Fruit fly (Drosophila melanogaster) S2 (cell line): ENCODE results near the gene Sur.

Experiments
- CG8478 ChIP-seq: fragments of >200 bp; optimal IDR thresholded peaks from 2 replicates; lab custom pipeline; 2018
- CTCF ChIP-seq, 2 experiments: fragments of >200 bp; optimal IDR thresholded peaks; 2 replicates each; lab custom pipeline; 2018

Gene Sur

DNA sequence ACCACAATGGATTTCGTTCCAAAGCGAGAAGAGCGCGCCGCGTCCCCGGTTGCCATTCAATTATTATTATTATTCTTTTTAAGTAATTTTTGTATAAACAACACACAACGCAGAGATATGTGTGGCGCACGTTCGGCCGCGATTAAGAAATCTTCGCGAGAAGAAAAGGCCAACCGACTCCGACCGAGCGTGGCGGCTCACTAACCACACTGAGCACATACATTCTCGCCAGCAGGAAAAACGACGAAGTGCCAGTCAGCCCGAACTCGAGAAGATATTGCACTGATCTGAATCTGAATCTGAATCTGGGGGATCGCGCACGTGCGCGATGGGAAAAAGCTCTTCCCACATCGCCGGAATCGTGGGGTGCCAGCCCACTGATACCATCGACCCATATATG, at the start of gene Sur:
Gene Sur, minus strand, starts transcription at position 207 of the 400 bp plus-strand sequence.
- TF ChIP-seq CTCF (optimal IDR thresholded peaks at IDR 0.05; lab: Kevin White, UChicago), result no peak
- no peak for TF ChIP-seq CG8478 (lab: Kevin White, UChicago)

DNA sequence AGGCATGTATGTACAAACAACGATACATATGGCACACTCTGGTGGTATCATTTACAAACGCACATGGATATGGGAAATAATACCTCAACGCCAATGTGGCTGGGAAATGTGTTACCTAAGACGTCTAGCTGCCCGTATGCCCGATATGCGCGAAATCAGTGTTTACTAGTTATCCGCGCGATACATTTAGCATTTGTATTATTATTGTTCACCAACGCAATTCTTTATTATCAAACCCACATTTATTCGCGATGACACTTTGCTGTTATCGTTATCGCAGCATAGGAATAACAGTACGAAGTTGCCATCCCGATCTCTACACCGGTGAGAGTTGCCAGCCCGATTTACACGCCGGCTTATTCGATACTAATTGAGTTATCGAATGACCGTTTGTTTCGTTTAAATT, 47.9 kb upstream of the Sur start, which contains the start of gene chico:
Gene chico, minus strand, starts transcription at position 294 of the 406 bp plus-strand sequence.
- TF ChIP-seq CTCF (optimal IDR thresholded peaks at IDR 0.05; lab: Kevin White, UChicago) (peak; percentile 45 to 46), CG8478 (lab: Kevin White, UChicago) (no peak)

DNA sequence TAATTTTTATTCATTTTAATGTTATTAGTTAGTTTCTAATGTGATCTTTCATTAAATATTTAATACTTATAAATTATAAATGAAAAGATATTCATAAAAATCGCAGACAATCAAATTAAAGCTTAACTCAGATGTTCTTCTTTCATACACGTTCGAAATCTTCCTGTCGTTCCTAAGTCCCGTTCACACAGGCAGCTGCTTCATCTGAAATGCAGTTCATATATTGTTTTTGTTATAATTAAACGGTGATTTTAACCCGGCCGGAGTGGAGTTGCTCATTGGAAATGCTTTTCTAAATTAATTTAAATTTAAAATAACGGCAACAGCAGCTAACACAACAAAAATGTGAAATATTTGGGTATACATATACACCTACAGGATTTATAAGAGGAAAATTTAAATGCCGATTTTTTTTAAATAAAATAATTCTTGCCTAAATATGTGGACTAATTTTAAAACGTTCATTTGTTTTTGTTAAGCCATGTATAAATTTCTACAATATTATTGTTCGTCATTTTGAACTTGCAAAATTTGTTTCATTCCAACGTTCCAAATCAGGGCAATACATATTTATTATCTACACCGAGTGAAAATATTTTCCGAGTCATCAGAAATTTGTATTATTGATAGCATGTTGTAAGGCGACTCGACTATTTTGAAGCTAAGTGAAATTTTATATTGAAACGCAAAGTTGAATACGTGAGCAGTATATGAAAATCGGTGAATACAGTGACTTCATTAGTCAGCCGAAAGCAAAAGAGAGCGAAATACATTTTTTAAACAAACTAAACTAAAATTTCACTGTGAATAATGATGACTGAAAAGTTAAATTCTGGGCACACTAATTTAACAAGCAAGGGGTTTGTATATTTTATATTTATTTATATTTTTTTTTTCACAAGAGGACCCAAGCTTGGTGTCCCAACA, 40.1 kb upstream of the Sur start, which contains the start of gene me31B:
Gene me31B, plus strand, starts transcription at position 616 of the 927 bp plus-strand sequence.
- TF ChIP-seq CG8478 (lab: Kevin White, UChicago) (no peak), CTCF (optimal IDR thresholded peaks at IDR 0.05; lab: Kevin White, UChicago) (no peak)

DNA sequence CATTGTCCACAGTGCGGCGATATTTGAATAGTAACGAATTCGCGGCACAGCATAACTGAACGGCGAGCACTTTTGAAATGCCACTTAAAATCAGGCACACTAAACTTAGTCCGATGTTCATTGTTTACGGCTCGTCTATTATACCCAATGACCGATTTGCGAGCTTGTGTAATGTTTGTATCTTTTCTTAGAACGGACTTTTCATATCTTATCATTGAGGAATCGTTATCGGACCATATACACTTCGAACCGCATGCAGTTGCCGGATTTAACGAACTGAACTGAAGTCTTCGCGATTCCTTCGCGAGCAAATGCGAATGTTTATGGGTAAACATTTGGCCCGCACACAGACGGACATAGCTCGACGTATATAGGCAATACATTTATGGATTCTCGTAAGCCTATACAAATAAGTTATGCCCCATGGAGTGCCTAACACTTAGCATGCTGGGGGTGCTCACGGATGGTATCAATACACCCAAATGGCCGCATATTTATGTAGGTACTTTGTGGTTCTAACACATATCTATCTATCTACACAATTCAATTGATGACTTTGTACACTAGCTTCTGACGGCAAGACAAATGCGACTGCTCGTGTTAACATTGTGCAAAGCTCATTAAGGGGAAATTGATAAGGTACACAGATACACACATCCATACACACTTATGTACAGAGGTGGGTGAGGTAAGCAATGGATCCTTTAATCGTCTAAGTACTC, 39.0 kb upstream of the Sur start, which contains the start of gene mthl15:
Gene mthl15, minus strand, starts transcription at position 593 of the 722 bp plus-strand sequence.
- TF ChIP-seq CTCF (optimal IDR thresholded peaks at IDR 0.05; lab: Kevin White, UChicago) (no peak), CG8478 (lab: Kevin White, UChicago) (no peak)

DNA sequence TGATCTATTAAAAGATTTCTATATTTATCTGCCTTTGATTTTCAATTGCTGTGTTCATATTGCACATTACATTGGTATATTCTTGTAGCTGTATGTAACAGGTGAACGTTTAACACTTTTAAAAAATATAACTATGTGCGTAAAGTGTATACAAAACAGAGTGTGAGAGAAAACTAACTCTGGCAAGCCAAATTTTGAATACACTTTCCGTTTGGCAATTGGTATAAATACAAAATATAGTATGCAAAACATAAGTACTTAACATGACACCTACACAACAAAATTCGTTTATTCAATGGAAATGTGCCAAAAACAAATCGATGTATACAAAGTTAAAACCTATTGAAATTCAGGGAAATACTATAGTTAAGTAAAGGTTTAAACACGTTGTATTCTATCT, 33.9 kb upstream of the Sur start:
- TF ChIP-seq CTCF (optimal IDR thresholded peaks at IDR 0.05; lab: Kevin White, UChicago) (no peak), CG8478 (lab: Kevin White, UChicago) (no peak)

DNA sequence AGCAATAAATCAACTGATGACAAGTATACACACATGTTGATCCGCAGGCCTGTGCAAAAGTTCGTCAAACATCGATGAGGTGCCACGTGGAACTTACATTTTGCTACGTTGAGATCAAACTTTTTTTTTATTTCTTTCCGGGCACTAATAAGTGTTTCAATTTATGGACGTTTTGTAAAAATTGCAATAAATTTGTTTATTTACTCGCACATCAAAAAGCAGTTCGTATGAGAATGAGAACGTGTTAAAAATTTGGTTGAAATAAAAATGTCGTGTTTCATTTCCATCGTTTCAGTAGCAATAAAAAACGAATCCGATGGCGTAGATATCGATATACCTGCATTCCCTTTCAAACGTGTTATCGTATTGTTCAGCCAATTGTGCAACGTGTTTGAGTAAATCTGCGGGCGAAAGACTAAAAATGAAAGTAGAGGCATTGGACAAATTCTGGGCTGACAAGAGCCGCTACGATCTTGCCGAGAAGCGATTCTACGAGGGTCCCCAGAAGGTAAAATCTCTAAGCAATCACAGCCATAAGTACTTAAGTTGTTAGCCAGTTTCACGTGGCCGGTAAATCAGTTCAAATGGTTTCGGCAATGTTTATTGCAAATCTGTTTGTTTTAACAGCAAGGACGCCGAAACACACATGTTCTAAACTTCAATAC, 33.4 kb upstream of the Sur start, which contains the start of gene eEF1delta:
Gene eEF1delta, plus strand, starts transcription at position 356 of the 665 bp plus-strand sequence.
- TF ChIP-seq CTCF (optimal IDR thresholded peaks at IDR 0.05; lab: Kevin White, UChicago) (no peak), CG8478 (lab: Kevin White, UChicago) (no peak)

DNA sequence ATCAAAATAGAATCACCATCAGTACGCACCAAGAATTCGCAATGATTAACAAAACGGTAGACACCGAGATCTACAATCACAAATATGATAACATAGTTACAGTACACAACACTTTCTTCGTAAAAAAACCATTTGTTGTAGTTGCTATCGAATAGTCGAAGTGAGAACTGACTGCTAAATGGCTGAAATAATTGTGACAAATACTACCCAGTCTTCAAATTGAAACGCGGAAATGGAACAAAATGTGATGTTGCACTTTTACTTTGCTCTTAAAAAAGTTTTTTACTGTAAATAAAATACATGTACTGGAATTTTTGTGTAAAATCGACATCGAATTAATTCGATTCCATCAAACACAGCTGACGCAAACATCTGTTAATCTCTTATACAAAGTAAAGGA, 32.6 kb upstream of the Sur start, which contains the start of gene ova:
Gene ova, minus strand, starts transcription at position 183 of the 400 bp plus-strand sequence.
- TF ChIP-seq CTCF (optimal IDR thresholded peaks at IDR 0.05; lab: Kevin White, UChicago) (no peak), CG8478 (lab: Kevin White, UChicago) (no peak)

DNA sequence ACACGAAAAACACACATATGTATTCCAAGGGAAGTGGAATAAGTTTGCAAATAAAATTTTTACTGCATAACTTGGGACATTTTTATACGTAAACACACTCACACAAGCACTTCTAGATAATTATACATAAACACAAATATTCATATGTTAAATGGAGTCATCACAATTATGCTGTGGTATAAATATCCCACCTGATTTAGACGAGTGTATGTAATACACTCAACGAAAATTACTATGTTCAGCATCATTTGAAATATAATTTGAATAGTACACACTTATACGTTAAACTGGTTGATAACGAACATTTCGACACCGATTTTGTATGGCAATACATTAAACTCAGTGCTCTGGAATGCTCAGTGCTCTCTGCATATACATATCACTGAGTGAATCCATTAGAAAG, 32.2 kb upstream of the Sur start:
- TF ChIP-seq CG8478 (lab: Kevin White, UChicago) (no peak), CTCF (optimal IDR thresholded peaks at IDR 0.05; lab: Kevin White, UChicago) (no peak)

DNA sequence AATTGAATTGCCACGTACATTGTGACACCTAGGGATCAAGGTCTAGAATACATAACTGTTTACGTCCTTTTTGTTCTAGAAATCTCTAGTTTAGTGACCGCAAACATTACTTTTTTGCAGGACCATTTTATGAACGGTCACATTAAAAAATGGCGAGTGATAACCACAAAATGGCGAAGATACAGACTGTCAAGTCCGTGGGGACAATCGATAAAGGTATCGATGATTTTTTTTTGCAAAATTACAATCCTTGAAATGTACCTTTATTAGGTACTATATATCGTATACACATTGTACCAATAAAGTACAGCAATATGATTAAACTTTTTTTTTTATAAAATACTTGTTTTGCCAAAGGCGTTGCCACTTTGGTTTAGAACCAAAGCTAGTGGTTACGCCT, 31.5 kb upstream of the Sur start:
- TF ChIP-seq CG8478 (lab: Kevin White, UChicago) (no peak), CTCF (optimal IDR thresholded peaks at IDR 0.05; lab: Kevin White, UChicago) (no peak)

DNA sequence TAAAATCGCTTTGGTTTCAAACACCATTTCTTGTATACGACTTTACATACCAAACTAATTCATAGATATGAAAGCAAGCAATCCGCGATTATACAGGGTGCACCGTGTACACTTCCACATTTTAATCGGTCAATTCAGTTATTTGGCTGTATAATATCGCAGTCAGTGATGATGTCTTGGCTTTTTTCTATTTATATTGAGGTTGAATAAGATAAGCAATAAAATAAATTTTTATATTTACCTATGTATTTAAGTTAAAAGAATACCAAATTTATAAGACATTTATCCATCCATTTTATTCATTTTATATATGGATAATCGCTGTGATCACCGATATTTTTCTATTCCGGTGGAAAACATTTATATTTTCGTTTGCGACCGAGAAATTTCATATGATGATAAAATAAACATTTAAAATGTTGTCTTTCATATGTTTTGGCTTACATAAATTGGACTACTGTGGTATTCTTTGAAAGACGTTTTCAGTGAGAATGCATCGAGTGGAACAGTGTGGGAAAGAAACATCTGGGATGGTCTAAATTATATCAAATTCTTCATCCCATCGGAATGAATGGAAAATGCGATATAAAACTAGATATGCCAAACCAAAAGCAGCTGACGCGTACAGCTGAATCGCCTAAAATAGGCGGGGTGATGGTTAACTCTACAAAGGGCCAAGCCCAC, 27.9 kb upstream of the Sur start, which contains the start of gene CG5708:
Gene CG5708, minus strand, starts transcription at position 85 of the 684 bp plus-strand sequence.
- no peak for TF ChIP-seq CTCF (optimal IDR thresholded peaks at IDR 0.05; lab: Kevin White, UChicago)
- TF ChIP-seq CG8478 (lab: Kevin White, UChicago), result no peak

DNA sequence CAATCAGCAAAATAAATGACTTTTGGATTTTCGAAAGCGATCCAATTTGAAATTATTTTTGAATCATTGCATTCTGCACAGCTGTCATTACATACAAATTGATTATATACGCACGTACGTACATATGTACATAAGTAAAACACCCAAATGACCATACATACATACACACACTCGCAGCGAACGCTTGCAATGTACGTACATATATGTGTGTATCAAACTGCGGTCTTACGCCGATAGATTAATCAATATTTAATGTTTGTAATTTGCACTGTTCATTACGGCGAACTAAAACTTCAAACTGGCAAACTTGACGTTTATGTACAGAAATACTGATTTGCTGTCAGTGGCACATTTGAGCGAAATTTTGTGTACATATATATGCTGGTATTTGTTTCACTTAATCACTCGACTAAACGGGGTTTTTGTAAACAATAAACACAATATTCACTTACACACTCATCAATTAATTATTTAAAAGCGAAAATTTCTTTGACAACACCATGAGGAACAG, 27.4 kb upstream of the Sur start:
- TF ChIP-seq CTCF (optimal IDR thresholded peaks at IDR 0.05; lab: Kevin White, UChicago), result no peak
- no peak for TF ChIP-seq CG8478 (lab: Kevin White, UChicago)

DNA sequence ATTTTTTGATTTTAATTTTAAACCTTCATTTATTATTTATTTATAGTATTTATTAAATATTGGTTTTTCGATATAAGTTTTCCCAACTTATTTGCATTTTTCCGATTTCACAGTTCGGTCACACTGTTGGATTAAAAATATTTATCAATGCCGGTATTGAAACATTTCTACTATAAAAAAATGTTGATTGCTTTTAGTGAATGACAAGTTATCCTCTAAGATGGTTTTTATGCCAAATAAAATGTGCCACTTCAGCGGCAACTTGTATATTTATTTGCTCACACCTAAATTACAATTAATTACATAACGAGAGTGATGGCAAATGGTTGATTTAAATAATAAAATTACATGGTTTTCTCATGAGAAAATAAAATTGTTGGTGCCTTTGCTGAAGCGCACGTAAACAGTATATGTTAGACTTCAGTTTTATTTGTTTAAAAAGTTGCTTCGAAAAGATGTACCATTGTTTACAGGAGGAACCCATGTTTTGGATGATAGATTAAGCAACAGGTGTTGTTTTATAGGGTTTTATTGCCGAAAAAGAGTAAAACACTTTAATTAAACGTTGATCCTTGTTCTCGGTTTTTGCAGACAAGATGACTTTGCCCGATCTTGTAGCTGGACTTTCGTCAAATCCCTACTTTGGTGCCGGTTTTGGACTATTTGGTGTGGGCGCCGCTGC, 23.8 kb upstream of the Sur start, which contains the start of gene Bcs1:
Gene Bcs1, plus strand, starts transcription at position 108 of the 682 bp plus-strand sequence.
- TF ChIP-seq CTCF (optimal IDR thresholded peaks at IDR 0.05; lab: Kevin White, UChicago), result no peak
- no peak for TF ChIP-seq CG8478 (lab: Kevin White, UChicago)

DNA sequence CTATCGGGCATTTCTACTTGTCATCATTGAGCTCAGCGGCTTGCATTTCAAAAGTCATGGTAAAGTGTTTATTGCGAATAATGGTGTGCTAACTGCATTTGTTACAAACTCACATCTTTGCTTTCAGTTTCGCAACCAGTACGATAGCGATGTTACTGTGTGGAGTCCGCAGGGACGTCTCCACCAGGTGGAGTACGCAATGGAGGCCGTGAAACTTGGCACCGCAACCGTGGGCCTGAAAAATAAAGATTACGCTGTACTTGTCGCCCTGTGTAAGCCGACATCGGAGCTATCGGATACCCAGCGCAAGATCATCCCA, 22.4 kb upstream of the Sur start:
- TF ChIP-seq CTCF (optimal IDR thresholded peaks at IDR 0.05; lab: Kevin White, UChicago) (no peak), CG8478 (lab: Kevin White, UChicago) (no peak)
